Fruit fly (Drosophila melanogaster): ENCODE results near the gene CG13907.

CG13907 gene

DNA sequence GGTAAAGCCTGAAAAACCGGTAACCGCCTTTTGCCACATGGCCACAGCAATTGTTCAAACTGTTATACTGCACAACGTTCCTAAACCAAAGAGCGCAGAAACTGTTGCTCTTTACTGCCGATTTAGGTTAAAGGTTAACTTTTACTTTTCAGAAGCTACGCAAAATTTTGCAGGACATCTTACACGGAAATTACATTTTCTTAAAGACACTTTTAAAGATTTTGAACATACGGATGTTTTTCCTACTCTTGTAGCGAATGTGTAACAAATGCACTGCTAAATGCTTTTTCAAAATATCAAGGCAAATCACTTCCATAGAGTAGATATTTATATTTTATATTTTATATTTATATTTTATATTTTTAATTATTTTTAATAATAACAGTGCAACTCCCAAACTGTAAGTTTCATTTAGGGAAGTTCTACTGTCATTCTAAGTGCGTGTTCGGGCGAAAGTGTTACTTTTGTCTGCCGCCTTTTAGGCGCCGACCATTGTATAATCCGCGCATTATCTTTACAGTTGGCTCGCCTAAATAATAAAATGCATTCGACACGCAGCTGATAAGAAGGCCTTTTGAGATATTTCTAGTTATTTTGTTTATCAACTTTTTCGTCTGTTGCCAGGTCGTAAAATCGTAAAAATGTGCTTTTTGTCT lies 551 bp upstream of the CG13907 start (continued):
- TF ChIP-seq Poxn (GFP tag; IDR thresholded peaks at IDR 0.05) (no peak), CG12071 (GFP tag; optimal IDR thresholded peaks at IDR 0.05) (no peak), tna (GFP tag; IDR thresholded peaks at IDR 0.05; ENCODE audit: partially characterized antibody) (no peak), grau (tag; optimal IDR thresholded peaks at IDR 0.05) (peak; percentile 42), CG8478 (optimal IDR thresholded peaks at IDR 0.05) (no peak), Hmx (GFP tag; optimal IDR thresholded peaks at IDR 0.05) (no peak), chinmo (GFP tag; IDR thresholded peaks at IDR 0.05; ENCODE audit: partially characterized antibody) (0 out of 4 replicates have a peak, but pooled peaks have one; percentile 34), Ada2b (GFP tag; IDR thresholded peaks at IDR 0.05) (peak; percentile 21; the same call in 1 of the 2 replicates), CG17359 (tag; optimal IDR thresholded peaks at IDR 0.05) (peak; percentile 39), CG3838 (GFP tag; optimal IDR thresholded peaks at IDR 0.05) (no peak), Scr (GFP tag; IDR thresholded peaks at IDR 0.05; ENCODE audit: partially characterized antibody) (no peak), lmd (GFP tag; IDR thresholded peaks at IDR 0.05) (peak; percentile 32; the same call in 1 of the 2 replicates), CG12155 (GFP tag; optimal IDR thresholded peaks at IDR 0.05) (no peak), CG9727 (GFP tag; optimal IDR thresholded peaks at IDR 0.05) (peak; percentile 44), CG18262 (tag; optimal IDR thresholded peaks at IDR 0.05) (peak; percentile 45), CG32767 (GFP tag; IDR thresholded peaks at IDR 0.05) (no peak), CG14050 (GFP tag; IDR thresholded peaks at IDR 0.05) (no peak), CG8290 (GFP tag; optimal IDR thresholded peaks at IDR 0.05) (peak; percentile 73), CG8290 (tag; optimal IDR thresholded peaks at IDR 0.05) (peak in 1 of 2 experiments; percentile 32), schlank (tag; optimal IDR thresholded peaks at IDR 0.05) (no peak), CG9817 (tag; optimal IDR thresholded peaks at IDR 0.05) (peak; percentile 13), Fer3 (tag; optimal IDR thresholded peaks at IDR 0.05) (peak; percentile 33), CG14710 (tag; optimal IDR thresholded peaks at IDR 0.05) (peak; percentile 2), sob (GFP tag; IDR thresholded peaks at IDR 0.05) (0 out of 2 replicates have a peak, but pooled peaks have one; percentile 7), CG12104 (GFP tag; optimal IDR thresholded peaks at IDR 0.05) (peak; percentile 18), bigmax (GFP tag; optimal IDR thresholded peaks at IDR 0.05) (no peak), Stat92E (GFP tag; optimal IDR thresholded peaks at IDR 0.05) (no peak), lab (GFP tag; optimal IDR thresholded peaks at IDR 0.05) (peak; percentile 46), CG10979 (tag; optimal IDR thresholded peaks at IDR 0.05) (peak; percentile 40), CG11504 (tag; optimal IDR thresholded peaks at IDR 0.05) (peak; percentile 59), CG12391 (tag; optimal IDR thresholded peaks at IDR 0.05) (no peak), CG32532 (GFP tag; IDR thresholded peaks at IDR 0.05) (0 out of 2 replicates have a peak, but pooled peaks have one; percentile 8), Kr (GFP tag; optimal IDR thresholded peaks at IDR 0.05) (no peak), HLH54F (GFP tag; optimal IDR thresholded peaks at IDR 0.05) (no peak), fd96Cb (tag; optimal IDR thresholded peaks at IDR 0.05) (peak; percentile 26), seq (GFP tag; IDR thresholded peaks at IDR 0.05) (no peak), abd-A (tag; optimal IDR thresholded peaks at IDR 0.05) (no peak), CG2129 (GFP tag; IDR thresholded peaks at IDR 0.05; ENCODE audit: partially characterized antibody) (no peak), HLH3B (GFP tag; IDR thresholded peaks at IDR 0.05) (0 out of 2 replicates have a peak, but pooled peaks have one; percentile 30), CG10267 (tag; optimal IDR thresholded peaks at IDR 0.05) (peak; percentile 22), Sox100B (GFP tag; optimal IDR thresholded peaks at IDR 0.05) (peak; percentile 20), Blimp-1 (GFP tag; optimal IDR thresholded peaks at IDR 0.05) (peak; percentile 54), dmrt11E (tag; optimal IDR thresholded peaks at IDR 0.05) (no peak), CHES-1-like (GFP tag; optimal IDR thresholded peaks at IDR 0.05) (no peak), D19A (tag; optimal IDR thresholded peaks at IDR 0.05) (peak; percentile 40), CG6854 (GFP tag; optimal IDR thresholded peaks at IDR 0.05) (peak; percentile 16), CG9215 (GFP tag; IDR thresholded peaks at IDR 0.05) (no peak), Fer1 (GFP tag; optimal IDR thresholded peaks at IDR 0.05) (peak; percentile 16), Hr78 (GFP tag; optimal IDR thresholded peaks at IDR 0.05) (peak in 1 of 2 experiments; percentile 54)
